Worm (Caenorhabditis elegans): ENCODE measurements around the gene C34C6.10.
A peak's percentile ranks its signal among the peaks of the same experiment; 100 is the strongest.

Gene C34C6.10

DNA sequence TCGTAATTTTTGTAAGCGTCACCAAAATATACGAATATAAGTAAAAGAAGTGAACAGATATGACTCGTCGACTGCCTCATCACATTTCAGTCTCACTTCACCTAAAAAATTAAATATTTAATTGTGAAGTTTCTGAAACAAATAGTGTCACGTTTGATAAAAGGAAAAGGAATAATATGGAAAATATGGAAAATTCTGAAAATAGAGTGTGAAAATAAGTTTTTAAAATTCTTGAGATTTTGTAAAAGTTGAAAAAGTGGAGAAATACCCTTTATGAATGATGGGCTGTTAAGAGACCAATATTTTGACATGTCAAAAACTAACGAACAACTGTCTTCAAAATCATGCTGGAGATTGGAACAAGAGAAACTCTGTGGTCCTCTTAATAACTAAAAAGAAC is 31.0 kb upstream of the C34C6.10 start, which contains the start of gene T01B7.9:
T01B7.9 (minus strand) TSS at position 101 of the 400 bp plus-strand sequence.
- TF ChIP-seq nhr-28 (tag; optimal IDR thresholded peaks at IDR 0.05) (no peak), flh-1 (GFP tag; optimal IDR thresholded peaks at IDR 0.05) (no peak), hlh-1 (tag; optimal IDR thresholded peaks at IDR 0.05) (no peak), ztf-11 (tag; optimal IDR thresholded peaks at IDR 0.05) (no peak), nhr-237 (tag; optimal IDR thresholded peaks at IDR 0.05) (no peak), elt-1 (tag; optimal IDR thresholded peaks at IDR 0.05; ENCODE audit: borderline replicate concordance, insufficient read depth) (no peak), lin-32 (GFP tag; optimal IDR thresholded peaks at IDR 0.05) (no peak), M03D4.4 (tag; optimal IDR thresholded peaks at IDR 0.05) (no peak)

- TF ChIP-seq sptf-1 (tag; optimal IDR thresholded peaks at IDR 0.05) (no peak), M03D4.4 (tag; optimal IDR thresholded peaks at IDR 0.05) (no peak), unc-120 (tag; optimal IDR thresholded peaks at IDR 0.05; ENCODE audit: poor library complexity, severe bottlenecking) (no peak), unc-62 (GFP tag; optimal IDR thresholded peaks at IDR 0.05) (no peak), ceh-43 (GFP tag; optimal IDR thresholded peaks at IDR 0.05) (no peak), zip-8 (tag; optimal IDR thresholded peaks at IDR 0.05) (no peak), elt-1 (tag; optimal IDR thresholded peaks at IDR 0.05; ENCODE audit: borderline replicate concordance, insufficient read depth) (no peak), ham-2 (GFP tag; optimal IDR thresholded peaks at IDR 0.05) (no peak), bed-3 (GFP tag; optimal IDR thresholded peaks at IDR 0.05) (no peak), mep-1 (tag; optimal IDR thresholded peaks at IDR 0.05) (no peak), blmp-1 (tag; optimal IDR thresholded peaks at IDR 0.05) (no peak), nhr-2 (tag; optimal IDR thresholded peaks at IDR 0.05) (no peak), mls-2 (tag; optimal IDR thresholded peaks at IDR 0.05) (no peak), lin-32 (GFP tag; optimal IDR thresholded peaks at IDR 0.05) (no peak), tbx-8 (GFP tag; optimal IDR thresholded peaks at IDR 0.05) (no peak), nhr-76 (tag; optimal IDR thresholded peaks at IDR 0.05) (no peak), lsy-2 (tag; optimal IDR thresholded peaks at IDR 0.05) (no peak)
Observed at ce11 chrII:8721955-8722524, 26.4 kb upstream of the C34C6.10 start, which contains the start of gene trcs-2. Gene trcs-2 (plus strand): TSS chrII:8722474.

ce11 chrII:8717579-8717978 is 21.9 kb upstream of the C34C6.10 start:
- no peak for TF ChIP-seq nhr-76 (tag; optimal IDR thresholded peaks at IDR 0.05)
- peak; percentile 64 for TF ChIP-seq elt-1 (tag; optimal IDR thresholded peaks at IDR 0.05; ENCODE audit: borderline replicate concordance, insufficient read depth)
- no peak for TF ChIP-seq M03D4.4 (tag; optimal IDR thresholded peaks at IDR 0.05)

DNA sequence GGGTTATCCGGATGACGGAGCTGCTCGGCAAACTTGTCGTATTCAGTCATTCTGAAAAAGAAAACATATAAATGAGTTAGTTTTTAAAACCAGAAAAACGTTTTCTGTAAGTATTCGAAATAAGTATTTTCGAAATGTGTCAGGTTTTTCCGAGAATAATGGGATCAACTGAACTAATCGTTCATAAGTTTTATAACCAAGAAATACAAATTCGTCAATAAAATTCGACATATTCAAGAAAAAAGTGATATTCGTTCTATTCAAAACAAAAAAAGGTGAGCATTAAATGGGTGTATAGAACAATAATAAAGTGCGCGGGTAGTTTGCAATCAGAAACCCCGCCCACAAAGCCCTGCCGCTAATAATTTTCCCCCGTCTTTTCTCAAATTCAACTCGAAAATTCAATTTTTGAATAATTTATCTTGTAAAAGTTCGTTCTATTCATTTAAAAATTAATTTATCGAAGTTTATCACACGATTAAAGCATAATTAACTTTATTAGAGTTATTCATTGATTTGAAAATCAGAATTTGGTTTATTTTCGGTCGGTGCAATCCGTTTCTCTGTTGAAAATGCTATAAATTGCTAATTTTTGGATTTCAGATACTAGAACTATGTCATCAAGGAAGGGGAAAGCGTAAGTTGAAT is 20.7 kb upstream of the C34C6.10 start, which contains the start of the genes cyn-11 and T01B7.5:
cyn-11 (minus strand) TSS at position 51 of the 648 bp plus-strand sequence.
T01B7.5 (plus strand) TSS at position 598 of the 648 bp plus-strand sequence.
- no peak for TF ChIP-seq bed-3 (GFP tag; optimal IDR thresholded peaks at IDR 0.05)
- peak; percentile 49 for TF ChIP-seq lsy-2 (tag; optimal IDR thresholded peaks at IDR 0.05)
- no peak for TF ChIP-seq nhr-28 (tag; optimal IDR thresholded peaks at IDR 0.05)
- peak; percentile 43 for TF ChIP-seq M03D4.4 (tag; optimal IDR thresholded peaks at IDR 0.05)
- peak; percentile 34 for TF ChIP-seq unc-120 (tag; optimal IDR thresholded peaks at IDR 0.05; ENCODE audit: poor library complexity, severe bottlenecking)
- no peak for TF ChIP-seq zip-8 (tag; optimal IDR thresholded peaks at IDR 0.05)
- no peak for TF ChIP-seq tbx-8 (GFP tag; optimal IDR thresholded peaks at IDR 0.05)
- peak; percentile 48 for TF ChIP-seq ceh-43 (GFP tag; optimal IDR thresholded peaks at IDR 0.05)
- TF ChIP-seq blmp-1 (tag; optimal IDR thresholded peaks at IDR 0.05) = no peak
- peak; percentile 62 for TF ChIP-seq ces-1 (GFP tag; optimal IDR thresholded peaks at IDR 0.05)
- TF ChIP-seq sptf-1 (tag; optimal IDR thresholded peaks at IDR 0.05) = no peak
- TF ChIP-seq mep-1 (tag; optimal IDR thresholded peaks at IDR 0.05) = peak; percentile 81
- TF ChIP-seq ham-2 (GFP tag; optimal IDR thresholded peaks at IDR 0.05) = peak; percentile 34
- no peak for TF ChIP-seq unc-62 (GFP tag; optimal IDR thresholded peaks at IDR 0.05)
- TF ChIP-seq nhr-2 (tag; optimal IDR thresholded peaks at IDR 0.05) = no peak
- peak; percentile 31 for TF ChIP-seq cnd-1 (tag; optimal IDR thresholded peaks at IDR 0.05)
- TF ChIP-seq hlh-1 (tag; optimal IDR thresholded peaks at IDR 0.05) = peak; percentile 17
- TF ChIP-seq elt-1 (tag; optimal IDR thresholded peaks at IDR 0.05; ENCODE audit: borderline replicate concordance, insufficient read depth) = peak; percentile 47

DNA sequence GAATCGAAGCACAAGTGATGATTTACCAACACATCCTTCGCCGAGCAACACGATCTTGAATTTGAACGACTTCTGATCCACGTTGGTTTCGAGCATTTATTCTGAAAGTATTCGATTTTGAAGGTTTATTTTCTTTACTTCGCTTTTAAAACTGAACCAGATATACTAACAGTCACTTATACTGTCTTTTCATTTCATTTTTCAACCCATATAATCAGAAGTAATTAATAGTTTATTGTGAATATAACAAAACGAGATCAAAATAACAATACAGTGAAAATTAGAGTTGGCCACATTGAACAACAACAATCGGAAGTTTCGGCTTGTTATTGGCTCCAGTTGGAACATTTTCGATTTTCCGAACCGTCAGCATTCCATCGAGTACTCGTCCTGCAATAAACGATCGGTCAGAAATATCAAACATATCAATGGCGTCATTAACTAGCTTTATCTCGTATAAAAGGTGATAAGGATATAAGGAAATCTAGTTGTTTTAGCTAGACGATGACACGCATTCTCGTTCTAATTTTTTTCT is 19.3 kb upstream of the C34C6.10 start, which contains the start of the genes rab-21 and T01B7.13:
rab-21 (minus strand) TSS at position 101 of the 535 bp plus-strand sequence.
T01B7.13 (plus strand) TSS at position 485 of the 535 bp plus-strand sequence.
- TF ChIP-seq pha-4 (tag; optimal IDR thresholded peaks at IDR 0.05) = no peak
- no peak for TF ChIP-seq mls-2 (tag; optimal IDR thresholded peaks at IDR 0.05)
- TF ChIP-seq unc-120 (tag; optimal IDR thresholded peaks at IDR 0.05; ENCODE audit: poor library complexity, severe bottlenecking) = no peak
- TF ChIP-seq nhr-76 (tag; optimal IDR thresholded peaks at IDR 0.05) = no peak
- TF ChIP-seq sptf-1 (tag; optimal IDR thresholded peaks at IDR 0.05) = no peak
- no peak for TF ChIP-seq ceh-39 (tag; optimal IDR thresholded peaks at IDR 0.05)
- no peak for TF ChIP-seq nhr-2 (tag; optimal IDR thresholded peaks at IDR 0.05)
- TF ChIP-seq ceh-43 (GFP tag; optimal IDR thresholded peaks at IDR 0.05) = no peak
